Fruit fly (Drosophila melanogaster) whole organism: ENCODE measurements around the gene Gorab.

ENCODE experiments used
- CG8478 ChIP-seq: fragments of >200 bp; optimal IDR thresholded peaks from 2 replicates; lab custom pipeline; 2018; ENCODE audit warnings: inconsistent platforms
- Dll ChIP-seq: fragments of >200 bp; optimal IDR thresholded peaks from 2 replicates; lab custom pipeline; 2017
- EcR ChIP-seq, 2 experiments: fragments of >200 bp; optimal IDR thresholded peaks; 2 replicates each; lab custom pipeline; 2017; ENCODE audit warnings: missing biosample characterization in 2 of 2, missing genetic modification characterization in 2 of 2, missing genetic modification reagents in 2 of 2
- pan ChIP-seq: fragments of >200 bp; optimal IDR thresholded peaks from 2 replicates; lab custom pipeline; 2017
- psq ChIP-seq: fragments of >200 bp; optimal IDR thresholded peaks from 2 replicates; lab custom pipeline; 2017
- usp ChIP-seq: fragments of >200 bp; optimal IDR thresholded peaks from 2 replicates; lab custom pipeline; 2017; ENCODE audit warnings: missing biosample characterization, missing genetic modification characterization, mixed read lengths

The Gorab gene

DNA sequence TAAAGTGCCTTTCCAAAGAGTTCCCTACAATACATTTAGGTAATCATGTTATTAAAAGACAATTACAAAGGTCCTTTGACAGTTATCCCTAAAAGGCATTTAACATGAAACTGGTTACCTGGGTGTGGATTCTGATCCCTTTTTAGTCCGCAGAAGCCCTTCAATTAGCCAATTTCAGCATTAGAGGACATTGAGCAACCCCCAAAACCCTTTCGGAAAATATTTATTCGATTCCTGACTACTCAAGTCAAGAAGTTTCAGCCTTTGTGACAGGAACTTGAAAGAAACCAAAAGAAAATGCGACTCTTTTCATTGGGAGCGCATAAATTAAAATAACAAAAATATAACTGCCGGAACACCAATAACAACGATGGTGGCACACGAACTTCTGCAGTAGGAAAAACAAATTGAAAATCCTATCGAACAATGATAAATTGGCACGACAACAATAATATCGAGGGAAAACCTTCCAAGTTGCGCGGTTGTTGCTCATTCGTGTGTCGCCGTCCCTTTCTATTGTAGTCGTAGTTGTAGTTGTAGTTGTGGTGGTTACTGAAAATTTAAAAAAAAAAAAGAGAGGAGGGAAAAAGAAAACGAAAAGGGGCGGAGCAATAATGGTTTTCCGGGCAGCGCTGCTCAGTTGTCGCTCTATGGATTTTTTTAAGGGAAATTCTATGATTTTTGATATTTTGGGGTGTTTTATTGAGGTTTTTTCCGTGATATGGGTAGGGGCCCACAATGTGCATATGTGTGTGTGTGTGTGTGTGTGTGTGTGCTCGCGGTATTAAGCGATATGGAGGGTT lies 17.2 kb upstream of the Gorab start:
- no peak for TF ChIP-seq EcR (GFP tag; optimal IDR thresholded peaks at IDR 0.05; lab: Kevin White, UChicago)
- TF ChIP-seq pan (lab: Kevin White, UChicago): no peak
- no peak for TF ChIP-seq psq (lab: Kevin White, UChicago)
- TF ChIP-seq CG8478 (lab: Kevin White, UChicago): no peak

DNA sequence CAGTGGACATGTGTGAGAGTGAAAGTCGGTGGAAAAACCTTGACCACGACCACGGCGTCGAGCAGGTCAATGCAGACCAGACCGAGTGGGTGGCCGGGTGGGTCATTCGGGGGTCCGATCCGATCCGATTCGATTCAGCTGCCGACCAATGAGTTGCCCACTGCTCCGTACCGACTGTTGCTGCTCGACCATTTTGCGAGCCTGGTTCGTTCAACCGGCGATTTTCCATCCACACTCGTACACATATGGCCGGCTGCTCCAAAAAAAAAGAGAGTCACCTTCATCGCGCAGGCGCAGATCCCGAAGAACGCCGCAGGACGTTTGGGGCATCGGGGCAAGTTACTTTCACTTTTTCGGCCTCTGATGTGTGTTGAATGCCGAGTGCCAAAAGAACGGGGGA lies 15.9 kb upstream of the Gorab start:
- TF ChIP-seq CG8478 (lab: Kevin White, UChicago): no peak
- TF ChIP-seq usp (GFP tag; lab: Kevin White, UChicago): no peak
- no peak for TF ChIP-seq psq (lab: Kevin White, UChicago)
- no peak for TF ChIP-seq Dll

DNA sequence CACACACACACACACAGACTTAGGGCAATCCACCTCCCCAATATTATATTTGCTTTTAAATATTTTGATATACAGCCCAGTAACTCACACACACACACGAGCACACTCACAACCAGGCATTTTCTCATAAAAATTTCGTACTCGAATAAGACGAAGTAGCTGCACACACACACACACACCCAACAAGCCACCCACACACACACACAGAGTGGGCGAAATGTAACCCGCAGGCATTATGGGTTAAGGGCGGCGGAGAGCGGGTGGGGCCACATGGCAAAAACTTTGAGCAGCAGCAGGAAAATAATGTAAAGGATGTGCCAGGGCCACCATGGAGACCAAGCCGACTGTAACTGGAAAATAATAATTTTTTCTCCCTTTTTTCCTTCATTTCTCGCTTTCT lies 13.0 kb upstream of the Gorab start:
- TF ChIP-seq CG8478 (lab: Kevin White, UChicago) (no peak), EcR (GFP tag; optimal IDR thresholded peaks at IDR 0.05; lab: Kevin White, UChicago) (no peak), Dll (no peak)

DNA sequence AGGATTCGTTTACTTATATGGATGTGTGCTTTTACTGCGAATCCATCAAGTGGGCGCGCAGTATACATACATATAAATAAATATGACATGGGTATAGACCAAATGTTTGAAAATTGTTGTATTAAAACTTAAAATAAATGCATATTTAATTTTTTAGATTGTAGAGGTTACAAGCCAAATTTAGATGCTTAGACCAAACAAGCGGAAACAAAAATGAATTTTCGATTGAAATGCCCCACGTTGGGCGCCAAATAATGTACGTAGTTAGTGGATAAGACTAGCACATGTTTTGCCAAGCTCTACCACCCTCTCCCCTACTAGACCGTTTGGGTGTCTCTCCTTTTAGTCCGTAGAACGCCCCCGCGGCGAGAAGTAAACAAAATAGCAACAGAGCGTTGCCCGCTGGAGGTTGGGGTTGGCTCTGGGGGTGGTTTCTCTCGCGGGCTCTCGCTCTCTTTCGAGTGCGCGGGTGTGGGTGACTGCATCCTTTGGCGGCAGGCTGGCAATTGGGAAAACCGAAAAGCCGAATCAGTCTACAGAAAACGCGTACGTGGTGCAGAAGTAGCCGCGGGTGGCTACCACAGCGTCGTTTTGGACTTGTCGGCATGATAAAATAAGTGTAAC lies 10.3 kb upstream of the Gorab start, which contains the start of gene CG18265:
CG18265 (plus strand) TSS at position 530 of the 624 bp plus-strand sequence.
- TF ChIP-seq Dll: no peak
- TF ChIP-seq pan (lab: Kevin White, UChicago): no peak
- TF ChIP-seq EcR (GFP tag; optimal IDR thresholded peaks at IDR 0.05; lab: Kevin White, UChicago): no peak
- no peak for TF ChIP-seq CG8478 (lab: Kevin White, UChicago)
- TF ChIP-seq psq (lab: Kevin White, UChicago): no peak
- no peak for TF ChIP-seq usp (GFP tag; lab: Kevin White, UChicago)

DNA sequence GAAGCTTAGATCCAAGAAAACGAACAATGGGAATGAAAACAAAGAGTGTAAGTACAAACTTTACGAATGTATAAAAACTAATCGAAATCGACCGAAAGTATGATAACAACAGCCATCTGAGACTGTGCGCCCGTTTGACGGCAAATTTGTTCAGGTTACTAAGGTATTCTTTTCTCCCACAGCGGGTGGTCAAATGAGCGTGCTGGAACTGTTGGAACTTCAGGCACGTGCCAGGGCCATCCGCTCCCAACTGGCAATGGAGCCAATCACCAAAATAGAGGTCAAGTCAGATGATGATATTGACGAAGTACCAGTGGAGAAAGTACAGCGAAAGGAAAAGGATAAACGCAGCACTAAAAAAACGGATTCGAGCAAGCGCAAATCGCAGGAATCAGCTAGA lies 7.7 kb upstream of the Gorab start, which contains the start of gene CG12229:
CG12229 (minus strand) TSS at position 101 of the 400 bp plus-strand sequence.
- no peak for TF ChIP-seq pan (lab: Kevin White, UChicago)
- no peak for TF ChIP-seq usp (GFP tag; lab: Kevin White, UChicago)
- TF ChIP-seq EcR (GFP tag; optimal IDR thresholded peaks at IDR 0.05; lab: Kevin White, UChicago): no peak

DNA sequence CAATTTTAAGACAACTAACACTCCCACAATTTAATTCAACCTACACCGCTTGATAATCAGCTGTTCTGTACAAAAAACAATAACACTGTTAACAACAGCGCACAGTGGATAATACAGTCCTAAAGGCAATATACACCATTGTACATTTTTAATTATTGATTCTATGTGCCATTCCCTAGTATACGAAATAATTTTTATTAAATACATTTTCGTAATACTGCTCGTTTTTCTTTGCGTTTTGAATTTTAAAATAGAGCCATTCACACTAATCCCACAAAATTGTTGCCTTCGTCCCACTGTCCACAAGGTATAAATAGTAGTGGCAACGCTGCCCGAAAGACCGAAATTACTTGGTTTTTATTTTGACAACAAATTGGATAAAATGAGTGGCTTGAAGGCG lies 4.9 kb upstream of the Gorab start, which contains the start of the genes Coq4 and CG32176:
Coq4 (minus strand) TSS at position 67 of the 400 bp plus-strand sequence.
CG32176 (plus strand) TSS at position 314 of the 400 bp plus-strand sequence.
- TF ChIP-seq usp (GFP tag; lab: Kevin White, UChicago) (no peak), pan (lab: Kevin White, UChicago) (no peak), EcR (GFP tag; optimal IDR thresholded peaks at IDR 0.05; lab: Kevin White, UChicago) (no peak), Dll (no peak), psq (lab: Kevin White, UChicago) (no peak), CG8478 (lab: Kevin White, UChicago) (no peak)

DNA sequence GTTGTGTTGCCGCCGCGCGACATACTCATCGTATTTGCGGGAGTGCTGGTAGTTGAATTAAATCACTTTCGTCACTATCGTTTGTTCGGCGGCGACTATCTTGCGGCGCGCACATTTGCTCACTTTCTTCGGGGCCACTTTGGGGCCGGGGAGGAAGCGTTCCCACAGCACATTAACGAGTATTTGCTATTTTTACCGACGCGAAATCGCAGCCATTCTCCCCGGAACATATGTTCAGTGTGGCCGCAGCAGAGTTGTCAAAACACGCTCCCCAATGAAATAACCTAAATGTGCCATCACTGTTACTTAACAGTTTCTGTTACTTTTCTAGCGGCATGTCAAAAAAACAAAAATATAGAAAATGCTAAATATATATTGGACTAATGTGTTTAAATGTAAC lies 4.3 kb upstream of the Gorab start, which contains the start of gene frc:
frc (minus strand) TSS at position 244 of the 400 bp plus-strand sequence.
- TF ChIP-seq psq (lab: Kevin White, UChicago) (no peak), usp (GFP tag; lab: Kevin White, UChicago) (no peak), CG8478 (lab: Kevin White, UChicago) (no peak), pan (lab: Kevin White, UChicago) (no peak), Dll (no peak), EcR (GFP tag; optimal IDR thresholded peaks at IDR 0.05; lab: Kevin White, UChicago) (no peak)

DNA sequence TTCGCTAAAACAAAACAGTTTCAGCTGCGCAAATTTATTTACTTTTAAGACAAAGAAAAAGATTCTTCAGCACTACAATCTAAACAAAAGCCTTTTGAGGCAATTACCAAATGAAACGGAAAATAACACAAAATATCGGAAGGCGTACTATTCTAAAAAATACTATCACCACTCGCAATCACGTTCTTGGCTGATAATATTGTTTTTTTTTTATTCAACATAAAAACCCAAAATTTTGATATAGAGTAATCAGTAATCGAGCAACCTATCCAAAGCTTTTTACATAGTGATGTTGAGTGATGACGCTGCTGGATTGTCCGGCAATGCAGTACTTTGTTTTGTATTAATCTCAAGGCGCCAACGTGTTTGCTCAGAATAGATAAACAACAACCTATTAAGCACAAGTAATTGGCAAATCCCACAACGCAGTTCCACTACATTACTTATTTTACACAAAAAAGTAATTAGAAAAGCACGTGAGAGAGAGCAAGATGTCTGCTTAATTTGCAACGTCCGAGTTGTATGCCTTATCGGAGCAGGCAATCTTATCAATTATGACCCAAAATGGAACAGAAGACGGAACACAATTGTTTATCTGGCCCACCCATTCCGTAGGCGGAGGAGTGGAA lies 2.4 kb upstream of the Gorab start:
- no peak for TF ChIP-seq CG8478 (lab: Kevin White, UChicago)
- no peak for TF ChIP-seq pan (lab: Kevin White, UChicago)
- TF ChIP-seq usp (GFP tag; lab: Kevin White, UChicago): no peak
- TF ChIP-seq EcR (GFP tag; optimal IDR thresholded peaks at IDR 0.05; lab: Kevin White, UChicago): no peak
- no peak for TF ChIP-seq Dll
- TF ChIP-seq psq (lab: Kevin White, UChicago): no peak

DNA sequence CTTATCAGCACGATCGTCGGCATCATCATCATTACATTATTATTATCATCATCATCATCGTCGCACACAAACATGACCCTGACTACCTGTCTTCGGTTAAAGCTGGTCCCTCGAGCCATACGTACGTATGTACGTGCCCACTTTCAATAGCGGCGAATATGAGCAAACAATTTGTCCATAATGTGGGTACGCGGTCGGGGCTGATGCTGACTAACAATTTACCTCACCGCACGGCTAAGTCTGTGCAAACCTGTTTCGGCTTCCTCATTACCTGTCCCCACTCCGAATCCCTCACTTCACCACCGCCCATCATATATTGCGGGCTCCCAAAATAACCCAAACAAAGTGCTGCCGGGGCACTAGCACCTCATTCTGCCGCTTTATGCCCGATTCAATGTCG lies 1.8 kb upstream of the Gorab start:
- no peak for TF ChIP-seq pan (lab: Kevin White, UChicago)
- no peak for TF ChIP-seq usp (GFP tag; lab: Kevin White, UChicago)
- no peak for TF ChIP-seq EcR (GFP tag; optimal IDR thresholded peaks at IDR 0.05; lab: Kevin White, UChicago)
- TF ChIP-seq Dll: no peak
- no peak for TF ChIP-seq CG8478 (lab: Kevin White, UChicago)

DNA sequence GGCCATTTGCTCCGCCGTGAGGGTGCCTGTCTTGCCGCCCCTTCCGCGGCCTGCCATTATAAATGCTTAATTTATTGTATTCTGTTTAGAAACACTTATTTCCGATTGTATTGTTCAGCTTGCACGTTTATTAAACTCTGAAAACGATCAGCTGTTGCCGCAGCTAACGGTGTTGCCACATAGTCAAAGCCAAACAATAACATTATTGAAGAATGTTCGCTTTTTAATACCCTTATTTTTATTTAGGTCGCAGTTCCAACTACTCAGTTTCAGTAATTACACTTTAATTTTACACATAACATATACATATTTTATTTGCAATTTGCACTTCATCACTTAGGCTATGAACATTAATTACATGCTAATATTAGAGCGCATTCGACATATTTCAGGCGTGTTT lies 1.6 kb downstream of the Gorab start, which contains the start of gene Polr3G:
Polr3G (minus strand) TSS at position 118 of the 400 bp plus-strand sequence.
- TF ChIP-seq psq (lab: Kevin White, UChicago) (no peak), pan (lab: Kevin White, UChicago) (no peak), usp (GFP tag; lab: Kevin White, UChicago) (no peak), EcR (GFP tag; optimal IDR thresholded peaks at IDR 0.05; lab: Kevin White, UChicago) (no peak), Dll (no peak), CG8478 (lab: Kevin White, UChicago) (no peak)

DNA sequence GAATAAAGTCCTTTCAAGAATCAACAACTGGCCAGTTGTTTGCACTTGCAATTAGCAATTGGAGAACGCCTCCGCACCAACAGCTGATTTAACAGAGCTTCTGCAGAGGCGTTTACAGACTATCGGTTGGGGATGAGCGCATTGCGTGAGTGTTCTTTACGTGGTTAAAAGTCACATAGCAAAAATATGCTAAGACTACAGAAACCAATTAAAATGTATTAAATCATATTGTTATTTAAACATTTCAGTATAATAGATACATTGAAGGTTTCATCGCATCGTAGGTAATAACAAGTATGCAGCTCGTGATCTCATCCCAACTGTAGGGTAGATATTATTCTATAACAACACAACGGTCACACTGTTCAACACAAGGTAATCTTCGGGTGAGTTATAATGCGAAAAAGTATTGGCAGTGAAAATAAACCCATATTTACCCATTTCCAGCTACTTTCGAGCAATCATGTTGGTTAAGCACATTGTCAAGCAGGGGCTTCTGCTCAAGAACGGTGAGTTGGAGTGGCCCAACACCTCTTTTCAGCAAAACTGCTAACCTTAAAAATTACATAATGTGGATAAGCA lies 3.4 kb downstream of the Gorab start, which contains the start of the genes Sec3 and COX7B:
Sec3 (minus strand) TSS at position 86 of the 582 bp plus-strand sequence.
COX7B (plus strand) TSS at position 346 of the 582 bp plus-strand sequence.
- no peak for TF ChIP-seq pan (lab: Kevin White, UChicago)
- TF ChIP-seq psq (lab: Kevin White, UChicago): no peak
- no peak for TF ChIP-seq Dll
- TF ChIP-seq CG8478 (lab: Kevin White, UChicago): no peak
- TF ChIP-seq EcR (GFP tag; optimal IDR thresholded peaks at IDR 0.05; lab: Kevin White, UChicago): no peak
- TF ChIP-seq usp (GFP tag; lab: Kevin White, UChicago): no peak
